Worm (Caenorhabditis elegans): ENCODE results near the gene nas-17.
"Not testable (repeated sequence)": the region's sequence is repeated elsewhere in the genome, so short reads cannot be mapped to it uniquely, and the experiment has no call there.

Gene nas-17

DNA sequence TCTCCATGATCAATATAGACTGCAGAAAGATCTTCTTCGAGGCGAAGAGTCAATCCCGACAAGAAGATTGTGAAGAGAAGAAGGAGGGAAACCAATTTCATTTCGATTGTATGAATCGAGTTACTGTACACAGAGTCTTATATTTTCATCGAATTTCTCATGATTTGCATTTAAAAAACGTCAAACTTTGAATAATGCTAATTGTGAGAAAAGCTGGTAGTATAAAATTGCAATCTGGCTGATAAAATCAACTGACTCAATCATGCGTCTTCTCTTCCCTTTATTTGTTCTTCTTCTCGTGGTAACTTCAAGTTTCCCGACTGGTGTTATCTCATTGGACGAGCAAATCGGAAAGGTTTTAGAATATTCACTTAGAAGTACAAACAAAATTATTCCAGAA, 8.3 kb upstream of the nas-17 start, which contains the start of the genes K03B8.11 and K03B8.14:
TSS of gene K03B8.11 (minus strand) at position 101 of the 400 bp plus-strand sequence.
TSS of gene K03B8.14 (plus strand) at position 110 of the 400 bp plus-strand sequence.
- no peak for TF ChIP-seq lin-13 (GFP tag; optimal IDR thresholded peaks at IDR 0.05)
- TF ChIP-seq lin-35 (GFP tag; optimal IDR thresholded peaks at IDR 0.05) = no peak
- TF ChIP-seq C34B4.2 (tag; optimal IDR thresholded peaks at IDR 0.05) = no peak
- no peak for TF ChIP-seq egl-13 (tag; optimal IDR thresholded peaks at IDR 0.05)
- TF ChIP-seq zip-4 (GFP tag; optimal IDR thresholded peaks at IDR 0.05) = no peak
- no peak for TF ChIP-seq zag-1 (tag; optimal IDR thresholded peaks at IDR 0.05)
- TF ChIP-seq nhr-71 (tag; optimal IDR thresholded peaks at IDR 0.05) = no peak
- no peak for TF ChIP-seq nhr-84 (tag; optimal IDR thresholded peaks at IDR 0.05)
- TF ChIP-seq jun-1 (tag; optimal IDR thresholded peaks at IDR 0.05) = no peak
- TF ChIP-seq ets-5 (GFP tag; IDR thresholded peaks at IDR 0.05) = no peak
- TF ChIP-seq dpl-1 (GFP tag; optimal IDR thresholded peaks at IDR 0.05) = no peak

ce11 chrV:11392020-11392419, 6.7 kb upstream of the nas-17 start, which contains the start of gene nas-16:
nas-16 (plus strand) TSS chrV:11392320.
- TF ChIP-seq lin-14 (GFP tag; optimal IDR thresholded peaks at IDR 0.05) (no peak), blmp-1 (tag; optimal IDR thresholded peaks at IDR 0.05) (no peak), ces-1 (GFP tag; optimal IDR thresholded peaks at IDR 0.05) (no peak), pag-3 (tag; optimal IDR thresholded peaks at IDR 0.05; ENCODE audit: borderline replicate concordance, insufficient read depth) (no peak), zag-1 (tag; optimal IDR thresholded peaks at IDR 0.05) (no peak), C16A3.4 (tag; optimal IDR thresholded peaks at IDR 0.05) (no peak), nhr-71 (tag; optimal IDR thresholded peaks at IDR 0.05) (no peak), hpl-2 (GFP tag; optimal IDR thresholded peaks at IDR 0.05) (no peak), lsy-2 (tag; optimal IDR thresholded peaks at IDR 0.05) (no peak), C04F5.9 (tag; optimal IDR thresholded peaks at IDR 0.05) (no peak), ceh-82 (tag; optimal IDR thresholded peaks at IDR 0.05) (no peak)

DNA sequence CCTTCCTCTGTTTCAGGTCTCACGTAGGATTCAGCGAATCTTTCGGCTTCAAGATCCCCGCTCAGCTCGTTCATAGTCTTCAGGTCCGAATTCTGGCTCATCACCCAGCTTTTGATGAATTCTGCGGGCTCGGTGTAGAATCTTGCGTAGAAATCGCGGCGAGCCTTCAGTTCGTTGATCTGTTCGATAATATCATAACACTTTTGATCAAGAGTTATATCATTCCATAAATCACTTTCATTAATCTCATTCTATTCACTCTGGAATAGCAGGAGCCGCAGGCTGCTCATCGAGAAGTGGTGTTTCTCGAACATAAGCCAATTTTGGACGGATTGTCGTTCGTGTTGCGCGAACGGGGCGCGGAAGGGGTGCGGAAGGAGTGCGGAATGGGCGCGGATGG, 3.7 kb upstream of the nas-17 start, which contains the start of gene K03B8.4:
TSS of gene K03B8.4 (minus strand) at position 101 of the 400 bp plus-strand sequence.
- not testable (repeated sequence) for TF ChIP-seq snpc-4 (tag; optimal IDR thresholded peaks at IDR 0.05); mab-9 (GFP tag; IDR thresholded peaks at IDR 0.05); dpl-1 (GFP tag; optimal IDR thresholded peaks at IDR 0.05)

- TF ChIP-seq tlp-1 (tag; optimal IDR thresholded peaks at IDR 0.05); ama-1 (optimal IDR thresholded peaks at IDR 0.05); nhr-20 (tag; optimal IDR thresholded peaks at IDR 0.05): not testable (repeated sequence)
These were observed 2.6 kb upstream of the nas-17 start, which contains the start of gene nas-18 for ce11 chrV:11396134-11396533. nas-18 (plus strand) TSS chrV:11396434.

DNA sequence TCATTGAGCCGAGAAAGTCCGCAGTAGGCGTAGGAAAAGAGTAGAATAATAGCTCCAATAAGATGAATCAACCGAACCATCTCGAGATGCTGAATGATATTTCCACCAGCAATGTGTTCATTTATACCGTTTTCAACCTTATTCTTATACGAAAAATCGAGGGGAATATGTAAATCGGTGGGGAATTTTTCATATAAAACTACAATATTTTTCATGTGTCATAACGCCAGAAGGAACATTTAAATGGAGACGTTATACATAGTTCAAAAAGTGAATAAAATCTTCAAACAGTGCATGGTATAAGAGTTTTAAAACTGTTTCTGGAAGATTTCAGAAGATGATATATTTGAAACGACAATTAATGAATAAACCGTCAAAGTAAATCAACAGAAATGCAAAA, 3.9 kb downstream of the nas-17 start, which contains the start of gene nas-19:
TSS of gene nas-19 (minus strand) at position 101 of the 400 bp plus-strand sequence.
- TF ChIP-seq unc-30 (tag; optimal IDR thresholded peaks at IDR 0.05) (no peak), swsn-7 (tag; optimal IDR thresholded peaks at IDR 0.05) (no peak), irx-1 (tag; optimal IDR thresholded peaks at IDR 0.05) (no peak), mef-2 (tag; optimal IDR thresholded peaks at IDR 0.05) (no peak)

ce11 chrV:11403059-11403458, 4.3 kb downstream of the nas-17 start:
- TF ChIP-seq pqm-1 (tag; optimal IDR thresholded peaks at IDR 0.05) = peak; percentile 74
- peak; percentile 82 for TF ChIP-seq tlp-1 (tag; optimal IDR thresholded peaks at IDR 0.05)
- TF ChIP-seq unc-30 (tag; optimal IDR thresholded peaks at IDR 0.05) = no peak
- TF ChIP-seq nhr-20 (tag; optimal IDR thresholded peaks at IDR 0.05) = no peak
- peak; percentile 92 for TF ChIP-seq elt-2 (tag; optimal IDR thresholded peaks at IDR 0.05)

All from whole organism, L1 larva.